Fruit fly (Drosophila melanogaster): ENCODE measurements around the gene mmy.

Gene mmy

DNA sequence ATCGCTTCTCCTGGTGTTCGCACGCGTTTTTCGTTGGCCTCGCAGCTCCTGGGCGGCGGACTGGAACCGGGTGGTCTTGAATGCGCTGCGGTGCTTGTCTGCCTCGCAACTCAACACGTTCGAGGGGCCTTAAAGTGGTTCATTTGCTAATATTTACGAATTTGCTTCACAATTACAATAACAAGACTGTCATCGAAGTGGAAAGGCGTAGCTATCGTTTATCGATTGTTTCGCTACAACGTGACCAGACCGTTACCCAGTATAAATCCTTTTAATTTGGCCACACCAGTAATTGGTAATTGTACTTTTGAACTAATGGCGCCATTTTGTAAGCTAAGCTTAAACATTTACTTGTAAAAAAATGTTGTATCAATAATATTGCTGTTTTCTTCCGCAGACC is 3.0 kb upstream of the mmy start, which contains the start of gene CG9536:
CG9536 (minus strand) TSS at position 223 of the 400 bp plus-strand sequence.
- TF ChIP-seq noc (tag; optimal IDR thresholded peaks at IDR 0.05) = no peak

- peak; percentile 9 for TF ChIP-seq noc (tag; optimal IDR thresholded peaks at IDR 0.05)
Measured at dm6 chr2L:6474878-6475582, 1.3 kb upstream of the mmy start.

DNA sequence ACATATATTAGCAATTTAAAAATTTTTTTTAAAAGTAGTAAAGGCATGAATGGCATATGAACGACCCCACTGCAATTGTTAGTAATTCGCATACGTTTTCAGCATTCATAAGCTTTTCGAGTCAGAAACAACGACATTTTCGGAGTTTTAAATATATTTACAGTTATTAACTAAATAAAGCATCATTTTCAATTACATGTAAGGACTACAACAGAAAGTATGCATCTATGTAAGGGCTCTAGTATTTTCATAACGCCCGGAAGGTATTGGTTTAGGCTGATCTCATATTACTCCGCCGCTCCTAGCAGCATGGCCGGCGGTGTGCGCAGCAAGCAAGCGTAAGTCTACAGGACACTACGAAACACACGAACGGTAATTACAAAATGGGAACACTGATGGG is 594 bp upstream of the mmy start:
- TF ChIP-seq noc (tag; optimal IDR thresholded peaks at IDR 0.05) = no peak

dm6 chr2L:6471978-6472776 is 1.5 kb downstream of the mmy start:
- peak; percentile 60 for TF ChIP-seq noc (tag; optimal IDR thresholded peaks at IDR 0.05)

dm6 chr2L:6470100-6470644 is 3.5 kb downstream of the mmy start:
- TF ChIP-seq noc (tag; optimal IDR thresholded peaks at IDR 0.05) = no peak

DNA sequence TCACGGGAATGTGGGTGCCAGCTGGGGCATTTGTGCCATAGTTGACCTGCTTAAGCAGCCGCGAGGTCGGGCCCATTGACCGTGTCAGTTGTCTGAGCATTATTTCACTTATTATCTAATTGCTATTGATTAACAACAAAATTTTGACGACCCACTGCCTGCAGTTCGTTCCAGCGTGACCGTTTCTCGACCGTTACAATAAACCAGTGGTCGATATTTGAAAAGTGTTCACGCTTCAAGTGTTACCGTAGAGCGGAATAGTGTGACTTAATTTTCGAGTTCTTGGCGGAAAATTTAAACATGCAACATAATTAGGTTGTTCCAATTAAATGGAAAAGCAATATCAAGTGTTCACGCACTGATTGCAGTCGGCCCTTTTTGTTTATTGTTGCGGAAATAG is 6.2 kb downstream of the mmy start, which contains the start of gene HemK1:
HemK1 (minus strand) TSS at position 190 of the 400 bp plus-strand sequence.
- no peak for TF ChIP-seq noc (tag; optimal IDR thresholded peaks at IDR 0.05)

DNA sequence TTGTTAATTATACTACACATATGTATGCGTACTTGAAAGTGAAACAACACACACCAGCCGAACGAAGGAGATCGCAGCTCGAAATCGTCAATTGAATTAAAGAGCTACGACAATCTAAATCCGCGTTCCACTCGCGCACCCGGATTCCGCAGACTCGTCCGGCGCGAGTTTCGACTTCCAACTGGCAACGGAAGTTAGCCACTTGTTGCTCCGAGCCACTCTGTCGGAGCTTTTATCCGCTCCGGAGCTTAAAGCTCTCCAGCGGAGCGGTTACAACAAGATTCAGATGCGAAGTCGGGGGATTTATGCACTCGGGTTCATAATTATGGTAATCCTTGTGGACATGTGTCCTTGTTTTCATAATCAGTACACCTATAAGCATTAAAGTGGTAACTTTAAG is 8.2 kb downstream of the mmy start, which contains the start of gene Rchy1:
Rchy1 (minus strand) TSS at position 173 of the 400 bp plus-strand sequence.
- TF ChIP-seq noc (tag; optimal IDR thresholded peaks at IDR 0.05) = no peak

DNA sequence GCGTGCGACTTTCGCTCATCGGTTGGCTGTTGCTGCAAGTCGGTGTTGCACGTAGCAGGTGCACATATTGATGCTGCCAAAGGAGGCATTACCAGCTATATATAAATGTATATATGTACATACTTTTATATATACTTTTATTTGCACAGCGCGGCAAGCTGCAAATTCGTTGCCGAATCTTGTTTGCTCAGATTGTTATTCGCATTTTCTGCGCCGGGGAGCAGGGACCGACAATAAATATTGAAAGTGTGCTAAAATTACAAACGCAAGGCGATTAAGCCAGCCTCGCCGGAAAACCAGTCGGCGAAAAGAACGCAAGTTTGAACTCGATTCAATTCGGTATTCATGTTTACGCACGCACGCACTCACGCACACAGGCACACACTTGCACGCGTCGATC is 8.9 kb downstream of the mmy start:
- TF ChIP-seq noc (tag; optimal IDR thresholded peaks at IDR 0.05) = no peak

- TF ChIP-seq noc (tag; optimal IDR thresholded peaks at IDR 0.05) = no peak
Measured at dm6 chr2L:6464270-6464669, 9.4 kb downstream of the mmy start.

- TF ChIP-seq noc (tag; optimal IDR thresholded peaks at IDR 0.05) = no peak
Measured at dm6 chr2L:6463392-6463791, 10.3 kb downstream of the mmy start.

DNA sequence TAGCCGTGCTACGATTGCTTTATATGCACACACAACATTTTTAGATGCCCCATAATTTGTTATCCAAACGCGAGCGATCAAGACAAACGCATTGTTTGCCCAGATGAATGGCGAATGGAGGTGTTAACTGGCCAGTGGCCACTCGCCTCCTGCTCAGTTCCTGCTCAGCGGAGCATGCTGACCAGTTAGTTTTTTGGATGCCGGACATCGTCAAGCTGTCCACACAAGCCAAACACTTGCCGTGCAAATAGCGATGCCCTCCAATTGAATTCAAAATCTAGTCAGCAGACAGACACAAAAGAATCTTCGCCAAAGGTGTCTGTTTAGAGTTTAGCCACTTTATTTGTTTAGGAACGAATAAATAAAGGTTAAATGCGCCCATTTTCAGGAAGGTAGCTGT is 11.4 kb downstream of the mmy start:
- no peak for TF ChIP-seq noc (tag; optimal IDR thresholded peaks at IDR 0.05)

DNA sequence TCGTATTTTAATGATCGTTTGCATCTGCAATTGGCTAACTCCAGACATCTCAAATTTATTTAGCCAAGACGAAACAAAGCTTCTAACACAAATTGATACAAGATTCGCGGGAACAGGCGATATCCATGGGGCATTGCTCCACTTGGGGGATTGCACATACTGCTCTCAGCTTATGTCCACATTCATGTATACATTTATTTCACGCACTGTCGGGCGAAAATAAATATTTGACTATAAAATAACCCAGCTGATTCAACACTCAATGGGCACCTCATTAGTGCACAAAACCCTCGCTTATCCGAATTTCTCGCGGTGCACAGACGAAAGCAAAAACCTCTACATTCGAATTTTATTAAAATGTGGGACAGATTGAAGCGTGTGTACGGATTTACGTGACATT is 12.2 kb downstream of the mmy start:
- TF ChIP-seq noc (tag; optimal IDR thresholded peaks at IDR 0.05) = peak; percentile 38

- TF ChIP-seq noc (tag; optimal IDR thresholded peaks at IDR 0.05) = no peak
Measured at dm6 chr2L:6457583-6457982, 16.1 kb downstream of the mmy start.

- TF ChIP-seq noc (tag; optimal IDR thresholded peaks at IDR 0.05) = no peak
Measured at dm6 chr2L:6455955-6456599, 17.6 kb downstream of the mmy start, which contains the start of gene frj. Gene frj, plus strand, starts transcription at chr2L:6456052.

dm6 chr2L:6455032-6455954 is 18.4 kb downstream of the mmy start, which contains the start of gene retm:
Gene retm, minus strand, starts transcription at chr2L:6455929.
- TF ChIP-seq noc (tag; optimal IDR thresholded peaks at IDR 0.05) = peak; percentile 44

All from whole organism, larva.